Worm (Caenorhabditis elegans) whole organism, mixed stage, embryonic: ENCODE results near the gene srt-74.

Source experiments
- M03D4.4 ChIP-seq: sonication (generic microtip); optimal IDR thresholded peaks from 2 replicates; lab custom pipeline; 2017; ENCODE audit warnings: mild to moderate bottlenecking, missing genetic modification characterization, missing compliant biosample characterization
- blmp-1 ChIP-seq: fragments of 150-350 bp; optimal IDR thresholded peaks from 2 replicates; lab custom pipeline; 2014; ENCODE audit warnings: missing biosample characterization, missing genetic modification characterization
- ceh-39 ChIP-seq: fragments of 150-350 bp; optimal IDR thresholded peaks from 2 replicates; lab custom pipeline; 2014; ENCODE audit warnings: missing biosample characterization, missing genetic modification characterization
- ceh-43 ChIP-seq: fragments of 200-800 bp; sonication (Bioruptor generic); optimal IDR thresholded peaks from 2 replicates; lab custom pipeline; 2018; ENCODE audit warnings: mild to moderate bottlenecking, missing genetic modification characterization, moderate library complexity, missing compliant biosample characterization
- ces-1 ChIP-seq: fragments of 150-350 bp; optimal IDR thresholded peaks from 2 replicates; lab custom pipeline; 2014; ENCODE audit warnings: missing biosample characterization, missing genetic modification reagents, missing genetic modification characterization
- cnd-1 ChIP-seq: fragments of 200-800 bp; sonication (Bioruptor generic); optimal IDR thresholded peaks from 2 replicates; lab custom pipeline; 2018; ENCODE audit warnings: mild to moderate bottlenecking, missing genetic modification characterization, missing compliant biosample characterization
- elt-1 ChIP-seq: sonication (generic microtip); optimal IDR thresholded peaks from 2 replicates; lab custom pipeline; 2017; ENCODE audit warnings: missing genetic modification characterization, mild to moderate bottlenecking, missing compliant biosample characterization, antibody characterized with exemption, moderate library complexity, borderline replicate concordance; ENCODE audit not compliant: insufficient read depth
- elt-3 ChIP-seq: fragments of 150-350 bp; optimal IDR thresholded peaks from 2 replicates; lab custom pipeline; 2014; ENCODE audit warnings: missing biosample characterization, missing genetic modification characterization
- flh-1 ChIP-seq: fragments of 200-800 bp; sonication (Bioruptor generic); optimal IDR thresholded peaks from 2 replicates; lab custom pipeline; 2018; ENCODE audit warnings: mild to moderate bottlenecking, missing genetic modification characterization, moderate library complexity, missing compliant biosample characterization
- hlh-1 ChIP-seq: fragments of 150-350 bp; optimal IDR thresholded peaks from 2 replicates; lab custom pipeline; 2014; ENCODE audit warnings: missing biosample characterization, missing genetic modification reagents, missing genetic modification characterization
- lin-13 ChIP-seq: fragments of 150-350 bp; optimal IDR thresholded peaks from 2 replicates; lab custom pipeline; 2014; ENCODE audit warnings: missing biosample characterization, missing genetic modification characterization
- lin-32 ChIP-seq: fragments of 200-800 bp; sonication (Bioruptor generic); optimal IDR thresholded peaks from 2 replicates; lab custom pipeline; 2018; ENCODE audit warnings: mild to moderate bottlenecking, missing genetic modification characterization, missing compliant biosample characterization
- lsy-2 ChIP-seq: fragments of 150-350 bp; optimal IDR thresholded peaks from 2 replicates; lab custom pipeline; 2014; ENCODE audit warnings: missing biosample characterization, missing genetic modification characterization
- mab-5 ChIP-seq: fragments of 150-350 bp; optimal IDR thresholded peaks from 2 replicates; lab custom pipeline; 2014; ENCODE audit warnings: missing biosample characterization, missing genetic modification characterization
- mls-2 ChIP-seq: sonication (generic microtip); optimal IDR thresholded peaks from 2 replicates; lab custom pipeline; 2016; ENCODE audit warnings: mild to moderate bottlenecking, missing genetic modification characterization, moderate library complexity, missing compliant biosample characterization
- nhr-2 ChIP-seq: fragments of 150-350 bp; optimal IDR thresholded peaks from 2 replicates; lab custom pipeline; 2014; ENCODE audit warnings: missing biosample characterization, missing genetic modification characterization
- nhr-237 ChIP-seq: fragments of 150-350 bp; optimal IDR thresholded peaks from 2 replicates; lab custom pipeline; 2014; ENCODE audit warnings: missing biosample characterization, missing genetic modification characterization
- nhr-28 ChIP-seq: fragments of 150-350 bp; optimal IDR thresholded peaks from 2 replicates; lab custom pipeline; 2014; ENCODE audit warnings: missing biosample characterization, missing genetic modification characterization
- nhr-76 ChIP-seq: sonication (generic microtip); optimal IDR thresholded peaks from 2 replicates; lab custom pipeline; 2017; ENCODE audit warnings: missing biosample characterization, missing genetic modification characterization
- pha-4 ChIP-seq: fragments of 150-350 bp; optimal IDR thresholded peaks from 2 replicates; lab custom pipeline; 2018; ENCODE audit warnings: missing biosample characterization, missing genetic modification reagents, missing genetic modification characterization
- sem-2 ChIP-seq: fragments of 200-800 bp; sonication (Bioruptor generic); optimal IDR thresholded peaks from 2 replicates; lab custom pipeline; 2018; ENCODE audit warnings: mild to moderate bottlenecking, missing genetic modification characterization, missing compliant biosample characterization
- snpc-4 ChIP-seq: fragments of 150-350 bp; optimal IDR thresholded peaks from 2 replicates; lab custom pipeline; 2014; ENCODE audit warnings: missing biosample characterization, missing genetic modification characterization
- sptf-1 ChIP-seq: sonication (generic microtip); optimal IDR thresholded peaks from 2 replicates; lab custom pipeline; 2017; ENCODE audit warnings: mild to moderate bottlenecking, missing genetic modification characterization, moderate library complexity, missing compliant biosample characterization
- tbx-8 ChIP-seq: fragments of 200-800 bp; sonication (Bioruptor generic); optimal IDR thresholded peaks from 2 replicates; lab custom pipeline; 2018; ENCODE audit warnings: mild to moderate bottlenecking, missing genetic modification characterization, moderate library complexity, missing compliant biosample characterization
- unc-120 ChIP-seq: sonication (generic microtip); optimal IDR thresholded peaks from 2 replicates; lab custom pipeline; 2017; ENCODE audit warnings: missing genetic modification characterization, missing compliant biosample characterization; ENCODE audit not compliant: poor library complexity, severe bottlenecking
- unc-39 ChIP-seq: fragments of 150-350 bp; optimal IDR thresholded peaks from 2 replicates; lab custom pipeline; 2014; ENCODE audit warnings: missing biosample characterization, missing genetic modification characterization
- unc-62 ChIP-seq: fragments of 150-350 bp; optimal IDR thresholded peaks from 2 replicates; lab custom pipeline; 2014; ENCODE audit warnings: missing biosample characterization, missing genetic modification reagents, missing genetic modification characterization
- zip-8 ChIP-seq: fragments of 150-350 bp; optimal IDR thresholded peaks from 2 replicates; lab custom pipeline; 2014; ENCODE audit warnings: missing biosample characterization, missing genetic modification characterization
- ztf-11 ChIP-seq: fragments of 150-350 bp; optimal IDR thresholded peaks from 2 replicates; lab custom pipeline; 2014; ENCODE audit warnings: missing biosample characterization, missing genetic modification characterization

srt-74 gene

ce11 chrV:14282222-14282709, at the start of gene srt-74, which contains the start of gene F40G12.9:
TSS of gene srt-74 (minus strand) at chrV:14282322.
TSS of gene F40G12.9 (plus strand) at chrV:14282659.
- no peak for TF ChIP-seq zip-8 (tag; lab: Kevin White, UChicago)
- no peak for TF ChIP-seq blmp-1 (tag; lab: Kevin White, UChicago)
- TF ChIP-seq tbx-8 (GFP tag; lab: Kevin White, UChicago), result no peak
- TF ChIP-seq cnd-1 (tag; lab: Kevin White, UChicago), result no peak
- no peak for TF ChIP-seq unc-120
- TF ChIP-seq lsy-2 (tag; lab: Kevin White, UChicago), result no peak
- TF ChIP-seq lin-13 (tag; lab: Kevin White, UChicago), result no peak
- no peak for TF ChIP-seq flh-1

ce11 chrV:14331477-14331876, 49.4 kb upstream of the srt-74 start, which contains the start of gene F47B8.8:
TSS of gene F47B8.8 (plus strand) at chrV:14331733.
- TF ChIP-seq sptf-1 (tag; lab: Kevin White, UChicago) (no peak), pha-4 (tag; lab: Kevin White, UChicago) (no peak), blmp-1 (tag; lab: Kevin White, UChicago) (no peak), nhr-237 (tag; lab: Kevin White, UChicago) (no peak), unc-62 (GFP tag; lab: Kevin White, UChicago) (no peak), sem-2 (GFP tag; lab: Kevin White, UChicago) (no peak), lsy-2 (tag; lab: Kevin White, UChicago) (no peak), lin-13 (tag; lab: Kevin White, UChicago) (no peak), flh-1 (no peak)

- TF ChIP-seq nhr-2 (tag; lab: Kevin White, UChicago) (no peak), cnd-1 (tag; lab: Kevin White, UChicago) (no peak), ceh-39 (no peak), pha-4 (tag; lab: Kevin White, UChicago) (no peak), elt-3 (tag; lab: Kevin White, UChicago) (no peak), ztf-11 (no peak), flh-1 (no peak), mls-2 (tag; lab: Kevin White, UChicago) (no peak), elt-1 (no peak), lin-13 (tag; lab: Kevin White, UChicago) (no peak), mab-5 (tag; lab: Kevin White, UChicago) (no peak), hlh-1 (no peak), snpc-4 (no peak), unc-62 (GFP tag; lab: Kevin White, UChicago) (no peak), sem-2 (GFP tag; lab: Kevin White, UChicago) (no peak)
Observed at ce11 chrV:14328806-14329205, 46.7 kb upstream of the srt-74 start, which contains the start of gene pepm-1. TSS of gene pepm-1 (plus strand) at chrV:14329106.

- TF ChIP-seq nhr-76, result no peak
- no peak for TF ChIP-seq ztf-11
- TF ChIP-seq M03D4.4, result no peak
- no peak for TF ChIP-seq unc-120
- no peak for TF ChIP-seq zip-8 (tag; lab: Kevin White, UChicago)
- no peak for TF ChIP-seq lin-32 (GFP tag; lab: Kevin White, UChicago)
- no peak for TF ChIP-seq nhr-28 (tag; lab: Kevin White, UChicago)
- TF ChIP-seq mls-2 (tag; lab: Kevin White, UChicago), result no peak
Observed at ce11 chrV:14327776-14328175, 45.7 kb upstream of the srt-74 start, which contains the start of gene F47B8.5. TSS of gene F47B8.5 (minus strand) at chrV:14327876.

- TF ChIP-seq nhr-76 (no peak), ceh-43 (GFP tag; lab: Kevin White, UChicago) (no peak), ztf-11 (no peak)
Observed at ce11 chrV:14324502-14325467, 42.7 kb upstream of the srt-74 start, which contains the start of the genes F47B8.4 and F47B8.18. TSS of gene F47B8.4 (minus strand) at chrV:14324673. TSS of gene F47B8.18 (minus strand) at chrV:14325464.

- TF ChIP-seq unc-39 (no peak), unc-120 (no peak), ces-1 (peak; percentile 17), blmp-1 (tag; lab: Kevin White, UChicago) (no peak)
Observed at ce11 chrV:14322743-14323142, 40.6 kb upstream of the srt-74 start, which contains the start of gene F47B8.3. TSS of gene F47B8.3 (minus strand) at chrV:14323003.
